Worm (Caenorhabditis elegans) whole organism, midembryonic: ENCODE results near the gene nhr-207.
"Not testable (repeated sequence)": the region's sequence is repeated elsewhere in the genome, so short reads cannot be mapped to it uniquely, and the experiment has no call there.

Experiments used
- T22C8.4 ChIP-seq: fragments of 200-800 bp; sonication (Bioruptor generic); IDR thresholded peaks from 2 replicates; pipeline ENCODE4 v1.3.6; 2022; ENCODE audit warnings: missing genetic modification characterization, missing compliant biosample characterization
- cog-1 ChIP-seq: sonication (generic microtip); optimal IDR thresholded peaks from 2 replicates; lab custom pipeline; 2016; ENCODE audit warnings: missing genetic modification characterization, missing compliant biosample characterization
- flt-1 ChIP-seq: fragments of 200-800 bp; sonication (Bioruptor generic); IDR thresholded peaks from 2 replicates; pipeline ENCODE4 v1.3.6; 2022; ENCODE audit warnings: missing genetic modification characterization, missing compliant biosample characterization
- klf-2 ChIP-seq: fragments of 200-800 bp; sonication (Bioruptor generic); conservative IDR thresholded peaks from 2 replicates; pipeline ENCODE4 v1.3.6; 2022; ENCODE audit warnings: missing genetic modification reagents, missing genetic modification characterization, missing compliant biosample characterization
- med-1 ChIP-seq: sonication (generic microtip); optimal IDR thresholded peaks from 2 replicates; lab custom pipeline; 2017; ENCODE audit warnings: missing genetic modification characterization, mild to moderate bottlenecking, missing compliant biosample characterization, antibody characterized with exemption, missing genetic modification reagents; ENCODE audit not compliant: insufficient read depth
- ref-1 ChIP-seq: fragments of 200-800 bp; sonication (Bioruptor generic); conservative IDR thresholded peaks from 2 replicates; pipeline ENCODE4 v1.3.6; 2022; ENCODE audit warnings: missing genetic modification reagents, missing genetic modification characterization, missing compliant biosample characterization
- tab-1 ChIP-seq: fragments of 200-800 bp; sonication (Bioruptor generic); IDR thresholded peaks from 2 replicates; pipeline ENCODE4 v1.3.6; 2022; ENCODE audit warnings: missing genetic modification characterization, missing compliant biosample characterization
- ztf-23 ChIP-seq: fragments of 200-800 bp; sonication (Bioruptor generic); IDR thresholded peaks from 2 replicates; pipeline ENCODE4 v1.3.6; 2022; ENCODE audit warnings: missing genetic modification reagents, missing genetic modification characterization, missing compliant biosample characterization
- ztf-29 ChIP-seq: fragments of 200-800 bp; sonication (Bioruptor generic); IDR thresholded peaks from 2 replicates; pipeline ENCODE4 v1.3.6; 2022; ENCODE audit warnings: missing genetic modification reagents, missing genetic modification characterization, missing compliant biosample characterization

nhr-207 gene

ce11 chrV:12120381-12120780 lies 24.4 kb downstream of the nhr-207 start, which contains the start of gene C13C4.7:
TSS of gene C13C4.7 (minus strand) at chrV:12120481.
- no peak for TF ChIP-seq ztf-29
- no peak for TF ChIP-seq ref-1 (GFP tag; lab: Robert Waterston, UW)
- no peak for TF ChIP-seq cog-1 (tag; lab: Kevin White, UChicago)
- no peak for TF ChIP-seq ztf-23 (GFP tag; lab: Robert Waterston, UW)
- TF ChIP-seq T22C8.4, result no peak
- TF ChIP-seq tab-1 (GFP tag; lab: Robert Waterston, UW), result no peak
- no peak for TF ChIP-seq med-1
- TF ChIP-seq flt-1 (GFP tag; lab: Robert Waterston, UW), result no peak
- no peak for TF ChIP-seq klf-2 (GFP tag; lab: Robert Waterston, UW)

DNA sequence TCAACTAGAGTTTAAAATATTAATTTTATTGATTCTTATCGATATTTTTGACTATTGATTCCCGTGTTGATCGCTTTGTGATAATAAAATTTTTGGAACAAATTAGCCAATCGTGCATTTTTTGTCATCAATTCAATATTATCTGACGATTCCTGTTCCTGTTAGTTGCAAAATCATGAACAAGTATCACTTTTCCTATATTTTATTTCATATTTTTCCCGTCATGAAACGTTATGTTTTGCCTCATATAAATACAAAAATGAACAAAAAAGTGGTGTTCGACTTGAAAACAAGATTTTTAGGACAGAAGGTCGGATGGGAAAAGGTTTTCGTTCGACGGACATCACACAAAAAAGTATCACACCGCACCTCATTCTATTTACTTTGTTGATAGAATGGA lies 25.3 kb downstream of the nhr-207 start, which contains the start of gene C13C4.6:
C13C4.6 (plus strand) TSS at position 301 of the 400 bp plus-strand sequence.
- TF ChIP-seq tab-1 (GFP tag; lab: Robert Waterston, UW) (no peak), flt-1 (GFP tag; lab: Robert Waterston, UW) (no peak), klf-2 (GFP tag; lab: Robert Waterston, UW) (no peak), ztf-29 (no peak), ref-1 (GFP tag; lab: Robert Waterston, UW) (no peak), T22C8.4 (no peak), ztf-23 (GFP tag; lab: Robert Waterston, UW) (no peak), cog-1 (tag; lab: Kevin White, UChicago) (no peak), med-1 (no peak)

DNA sequence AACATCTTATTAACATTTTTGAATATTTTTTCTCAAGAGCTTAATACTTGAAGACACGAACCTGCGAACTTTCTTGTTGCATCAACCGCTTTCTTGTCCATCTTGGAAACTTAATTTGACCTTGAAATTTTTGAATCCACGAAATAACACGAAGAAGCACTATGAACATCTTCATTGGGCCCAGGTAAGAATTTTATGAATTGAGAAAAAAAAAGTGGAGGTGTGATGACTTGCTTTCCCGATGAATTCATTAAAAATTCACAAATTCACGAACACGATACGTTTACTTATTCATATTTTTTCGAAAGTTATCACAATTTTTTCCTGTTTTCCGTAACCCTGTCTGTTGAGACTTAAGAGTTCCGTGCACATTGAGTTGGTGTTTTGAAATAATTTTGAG lies 34.7 kb downstream of the nhr-207 start, which contains the start of gene C27A7.6:
C27A7.6 (minus strand) TSS at position 101 of the 400 bp plus-strand sequence.
- not testable (repeated sequence) for TF ChIP-seq ztf-29; klf-2 (GFP tag; lab: Robert Waterston, UW); ref-1 (GFP tag; lab: Robert Waterston, UW)

DNA sequence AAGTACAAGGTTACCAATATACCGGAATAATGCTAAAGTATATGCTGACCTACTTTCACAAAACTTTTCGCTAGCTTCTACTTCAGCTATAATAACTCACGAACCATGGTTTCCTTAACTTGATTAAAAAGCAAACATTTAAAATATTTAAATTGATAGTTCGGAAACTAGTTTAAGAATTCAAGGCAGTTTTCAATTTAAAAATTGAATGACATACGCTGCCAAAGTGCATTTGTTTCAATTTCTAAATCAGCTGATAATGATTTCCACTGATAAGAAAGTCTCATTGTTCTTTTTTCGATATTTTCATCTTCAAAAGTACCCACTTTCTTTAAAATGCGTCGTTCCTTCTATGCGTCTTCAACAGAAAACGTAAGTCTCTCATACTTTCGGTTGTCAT lies 35.2 kb downstream of the nhr-207 start, which contains the start of gene enpp-1:
enpp-1 (plus strand) TSS at position 301 of the 400 bp plus-strand sequence.
- not testable (repeated sequence) for TF ChIP-seq flt-1, klf-2, tab-1 (GFP tag; lab: Robert Waterston, UW)

DNA sequence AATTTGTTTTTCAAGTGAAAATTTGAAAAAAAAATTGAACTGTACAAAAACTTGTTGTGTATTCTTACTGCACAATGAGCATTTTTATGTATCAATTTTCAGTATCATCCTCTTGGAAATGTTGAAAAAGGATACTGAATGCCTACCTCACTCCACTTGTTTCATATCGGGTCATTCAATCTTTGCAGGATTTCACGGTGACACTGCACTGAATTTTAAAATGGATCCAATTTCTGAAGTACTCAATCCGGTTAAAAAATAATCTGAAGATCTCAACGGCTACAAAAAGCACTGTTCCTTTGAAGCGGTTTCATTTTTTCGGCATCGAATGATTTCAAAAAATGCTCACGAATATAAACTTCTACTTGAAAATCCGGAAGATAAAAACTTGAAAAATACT lies 42.0 kb downstream of the nhr-207 start:
- TF ChIP-seq klf-2 (GFP tag; lab: Robert Waterston, UW) (no peak), ztf-23 (GFP tag; lab: Robert Waterston, UW) (no peak), cog-1 (tag; lab: Kevin White, UChicago) (no peak), T22C8.4 (no peak), tab-1 (GFP tag; lab: Robert Waterston, UW) (no peak), flt-1 (GFP tag; lab: Robert Waterston, UW) (no peak), ztf-29 (no peak), med-1 (no peak), ref-1 (GFP tag; lab: Robert Waterston, UW) (no peak)

- no peak for TF ChIP-seq T22C8.4
- no peak for TF ChIP-seq tab-1 (GFP tag; lab: Robert Waterston, UW)
- no peak for TF ChIP-seq cog-1 (tag; lab: Kevin White, UChicago)
- no peak for TF ChIP-seq ztf-29
- TF ChIP-seq med-1, result no peak
- TF ChIP-seq ztf-23 (GFP tag; lab: Robert Waterston, UW), result no peak
- TF ChIP-seq klf-2 (GFP tag; lab: Robert Waterston, UW), result no peak
- no peak for TF ChIP-seq flt-1 (GFP tag; lab: Robert Waterston, UW)
- TF ChIP-seq ref-1 (GFP tag; lab: Robert Waterston, UW), result no peak
These were observed 44.7 kb downstream of the nhr-207 start, which contains the start of gene C27A7.3 for ce11 chrV:12140625-12141024. TSS of gene C27A7.3 (plus strand) at chrV:12140925.
